In the genomic region with DNA sequence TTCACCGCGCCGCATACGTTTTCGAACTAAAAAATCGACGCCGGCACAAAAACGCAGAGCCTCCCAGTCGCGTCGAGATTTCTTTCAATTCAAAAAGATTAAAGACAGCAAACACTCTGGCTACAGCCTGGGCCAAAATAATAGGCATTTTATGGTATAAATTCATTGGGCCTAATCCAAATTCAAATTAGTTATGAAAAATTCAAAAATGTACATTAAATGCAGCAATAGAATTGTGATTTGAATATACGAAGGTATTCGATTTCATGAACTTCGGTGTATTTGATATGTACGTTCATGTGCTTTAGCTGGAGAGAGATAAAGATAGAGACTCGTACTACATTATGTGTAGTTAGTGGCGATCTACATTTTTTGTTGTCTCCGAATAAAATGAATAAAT, we compare ENCODE assay signal across 1 fruit fly cellular context.
A peak's percentile ranks its signal among the peaks of the same experiment; 100 is the strongest.
TF ChIP-seq lines count a peak whose summit lies in the region.

A gene (minus strand): TSS at position 35 of the 400 bp plus-strand sequence.

TF ChIP-seq in whole organism, embryonic, 481 proteins besides CTCF, POLR2A, EP300 and RAD21 (continued from another document and continues in another):
- peak; percentile 69 for TF ChIP-seq CG9215 (GFP tag; IDR thresholded peaks at IDR 0.05; lab: Robert Waterston, UW)
- TF ChIP-seq Dip3 (GFP tag; optimal IDR thresholded peaks at IDR 0.05; lab: Kevin White, UChicago): peak; percentile 93
- TF ChIP-seq ind (GFP tag; optimal IDR thresholded peaks at IDR 0.05; lab: Kevin White, UChicago): peak; percentile 91
- TF ChIP-seq eve (GFP tag; optimal IDR thresholded peaks at IDR 0.05; lab: Kevin White, UChicago): peak in 1 of 2 experiments; percentile 92
- TF ChIP-seq sima (GFP tag; optimal IDR thresholded peaks at IDR 0.05; lab: Kevin White, UChicago): peak; percentile 76
- TF ChIP-seq MTF-1 (GFP tag; optimal IDR thresholded peaks at IDR 0.05; lab: Kevin White, UChicago; ENCODE audit: borderline replicate concordance): peak; percentile 78
- peak; percentile 93 for TF ChIP-seq Sox102F (GFP tag; optimal IDR thresholded peaks at IDR 0.05; lab: Kevin White, UChicago)
- peak; percentile 80 for TF ChIP-seq CG8089 (GFP tag; optimal IDR thresholded peaks at IDR 0.05; lab: Kevin White, UChicago)
- no peak for TF ChIP-seq nerfin-2 (GFP tag; IDR thresholded peaks at IDR 0.05; lab: Robert Waterston, UW; ENCODE audit: partially characterized antibody)
- peak; percentile 88 for TF ChIP-seq CG9817 (tag; optimal IDR thresholded peaks at IDR 0.05; lab: Kevin White, UChicago)
- peak; percentile 12 for TF ChIP-seq YL-1 (GFP tag; optimal IDR thresholded peaks at IDR 0.05; lab: Kevin White, UChicago)
- peak; percentile 72 for TF ChIP-seq Bdp1 (GFP tag; optimal IDR thresholded peaks at IDR 0.05; lab: Kevin White, UChicago)
- no peak for TF ChIP-seq cad (GFP tag; optimal IDR thresholded peaks at IDR 0.05; lab: Kevin White, UChicago)
- TF ChIP-seq CG5953 (GFP tag; IDR thresholded peaks at IDR 0.05; lab: Robert Waterston, UW): peak; percentile 92
- TF ChIP-seq CG13775 (GFP tag; optimal IDR thresholded peaks at IDR 0.05; lab: Kevin White, UChicago): peak; percentile 79
- TF ChIP-seq CG17612 (GFP tag; IDR thresholded peaks at IDR 0.05; lab: Robert Waterston, UW): peak; percentile 67
- TF ChIP-seq slou (GFP tag; optimal IDR thresholded peaks at IDR 0.05; lab: Kevin White, UChicago): no peak
- TF ChIP-seq CG11723 (GFP tag; optimal IDR thresholded peaks at IDR 0.05; lab: Kevin White, UChicago): peak; percentile 77
- no peak for TF ChIP-seq gt (GFP tag; IDR thresholded peaks at IDR 0.05; lab: Robert Waterston, UW)
- no peak for TF ChIP-seq pan (optimal IDR thresholded peaks at IDR 0.05; lab: Kevin White, UChicago)
- TF ChIP-seq pan (GFP tag; optimal IDR thresholded peaks at IDR 0.05 in 1 of 2, IDR thresholded peaks at IDR 0.05 in 1 of 2): peak in 1 of 2 experiments; percentile 93
- peak; percentile 73 for TF ChIP-seq dm (GFP tag; optimal IDR thresholded peaks at IDR 0.05; lab: Kevin White, UChicago)
- peak; percentile 73 for TF ChIP-seq wor (GFP tag; IDR thresholded peaks at IDR 0.05; lab: Robert Waterston, UW)
- TF ChIP-seq lilli (GFP tag; optimal IDR thresholded peaks at IDR 0.05; lab: Kevin White, UChicago): peak; percentile 93
- peak; percentile 80 for TF ChIP-seq sens-2 (GFP tag; IDR thresholded peaks at IDR 0.05; lab: Robert Waterston, UW)
- TF ChIP-seq abd-A (tag; optimal IDR thresholded peaks at IDR 0.05; lab: Kevin White, UChicago): no peak
- TF ChIP-seq ken (GFP tag; IDR thresholded peaks at IDR 0.05; lab: Robert Waterston, UW): peak; percentile 88
- peak; percentile 96 for TF ChIP-seq Drgx (GFP tag; IDR thresholded peaks at IDR 0.05; lab: Robert Waterston, UW)
- no peak for TF ChIP-seq Lpt (GFP tag; optimal IDR thresholded peaks at IDR 0.05; lab: Kevin White, UChicago)
- peak; percentile 50 for TF ChIP-seq twi (tag; optimal IDR thresholded peaks at IDR 0.05; lab: Kevin White, UChicago)
- TF ChIP-seq CG9727 (GFP tag; optimal IDR thresholded peaks at IDR 0.05; lab: Kevin White, UChicago): peak; percentile 86
- TF ChIP-seq HLH3B (GFP tag; IDR thresholded peaks at IDR 0.05; lab: Robert Waterston, UW): peak; percentile 89
- peak; percentile 79 for TF ChIP-seq gsb-n (tag; optimal IDR thresholded peaks at IDR 0.05; lab: Kevin White, UChicago)
- TF ChIP-seq CG10209 (GFP tag; optimal IDR thresholded peaks at IDR 0.05; lab: Kevin White, UChicago): peak; percentile 90
- peak; percentile 87 for TF ChIP-seq CG16863 (GFP tag; optimal IDR thresholded peaks at IDR 0.05; lab: Kevin White, UChicago)
- TF ChIP-seq CG11456 (GFP tag; IDR thresholded peaks at IDR 0.05; lab: Robert Waterston, UW): peak; percentile 91
- peak; percentile 81 for TF ChIP-seq CG17568 (GFP tag; optimal IDR thresholded peaks at IDR 0.05; lab: Kevin White, UChicago)
- peak; percentile 93 for TF ChIP-seq sob (GFP tag; IDR thresholded peaks at IDR 0.05; lab: Robert Waterston, UW)
- TF ChIP-seq Fer3 (tag; optimal IDR thresholded peaks at IDR 0.05; lab: Kevin White, UChicago): peak; percentile 95
- TF ChIP-seq CG34224 (GFP tag; IDR thresholded peaks at IDR 0.05; lab: Robert Waterston, UW; ENCODE audit: partially characterized antibody): no peak
- TF ChIP-seq CG3847 (GFP tag; IDR thresholded peaks at IDR 0.05; lab: Robert Waterston, UW): peak; percentile 84
- TF ChIP-seq CG13424 (tag; optimal IDR thresholded peaks at IDR 0.05; lab: Kevin White, UChicago): peak; percentile 89
- TF ChIP-seq Hmx (GFP tag; optimal IDR thresholded peaks at IDR 0.05; lab: Kevin White, UChicago): peak; percentile 54
- TF ChIP-seq bowl (GFP tag; IDR thresholded peaks at IDR 0.05; lab: Robert Waterston, UW): peak; percentile 85
- TF ChIP-seq Awh (GFP tag; IDR thresholded peaks at IDR 0.05; lab: Robert Waterston, UW): peak; percentile 89
- TF ChIP-seq pnt (GFP tag; optimal IDR thresholded peaks at IDR 0.05; lab: Kevin White, UChicago): peak; percentile 71
- peak; percentile 39 for TF ChIP-seq dmrt11E (tag; optimal IDR thresholded peaks at IDR 0.05; lab: Kevin White, UChicago)
- TF ChIP-seq dmrt99B (tag; optimal IDR thresholded peaks at IDR 0.05; lab: Kevin White, UChicago): peak; percentile 95
- peak; percentile 76 for TF ChIP-seq CG3407 (GFP tag; optimal IDR thresholded peaks at IDR 0.05; lab: Kevin White, UChicago)
- TF ChIP-seq btn (GFP tag; optimal IDR thresholded peaks at IDR 0.05; lab: Kevin White, UChicago): peak; percentile 75
- TF ChIP-seq CG16813 (GFP tag; IDR thresholded peaks at IDR 0.05; lab: Robert Waterston, UW; ENCODE audit: partially characterized antibody): no peak
- TF ChIP-seq org-1 (GFP tag; optimal IDR thresholded peaks at IDR 0.05; lab: Kevin White, UChicago): peak; percentile 92
- peak; percentile 36; the same call in 1 of the 2 replicates for TF ChIP-seq CG4404 (GFP tag; IDR thresholded peaks at IDR 0.05; lab: Robert Waterston, UW)
- peak; percentile 72 for TF ChIP-seq Six4 (GFP tag; optimal IDR thresholded peaks at IDR 0.05; lab: Kevin White, UChicago)
- TF ChIP-seq CG13123 (GFP tag; optimal IDR thresholded peaks at IDR 0.05; lab: Kevin White, UChicago): peak; percentile 71
- peak; percentile 78 for TF ChIP-seq CG15601 (tag; optimal IDR thresholded peaks at IDR 0.05; lab: Kevin White, UChicago)
- TF ChIP-seq H2.0 (GFP tag; IDR thresholded peaks at IDR 0.05; lab: Robert Waterston, UW): peak; percentile 90
- TF ChIP-seq pros (GFP tag; optimal IDR thresholded peaks at IDR 0.05; lab: Kevin White, UChicago): no peak
- no peak for TF ChIP-seq tna (GFP tag; IDR thresholded peaks at IDR 0.05; lab: Robert Waterston, UW; ENCODE audit: partially characterized antibody)
- TF ChIP-seq ase (GFP tag; IDR thresholded peaks at IDR 0.05; lab: Robert Waterston, UW): peak; percentile 87
- TF ChIP-seq CG7987 (GFP tag; optimal IDR thresholded peaks at IDR 0.05; lab: Kevin White, UChicago): peak; percentile 87
- peak; percentile 91 for TF ChIP-seq grau (tag; optimal IDR thresholded peaks at IDR 0.05; lab: Kevin White, UChicago)
- TF ChIP-seq CG4854 (GFP tag; optimal IDR thresholded peaks at IDR 0.05; lab: Kevin White, UChicago): peak; percentile 85
- TF ChIP-seq Ets97D (GFP tag; optimal IDR thresholded peaks at IDR 0.05; lab: Kevin White, UChicago): peak; percentile 63
- peak; percentile 73 for TF ChIP-seq toy (GFP tag; IDR thresholded peaks at IDR 0.05; lab: Robert Waterston, UW)
- peak; percentile 39 for TF ChIP-seq CG10543 (GFP tag; optimal IDR thresholded peaks at IDR 0.05; lab: Kevin White, UChicago)
- no peak for TF ChIP-seq Dfd (GFP tag; optimal IDR thresholded peaks at IDR 0.05; lab: Kevin White, UChicago)
- TF ChIP-seq D19B (GFP tag; optimal IDR thresholded peaks at IDR 0.05; lab: Kevin White, UChicago): peak; percentile 63
- TF ChIP-seq en (GFP tag; optimal IDR thresholded peaks at IDR 0.05; lab: Kevin White, UChicago): peak; percentile 87
- peak; percentile 90 for TF ChIP-seq HmgZ (tag; optimal IDR thresholded peaks at IDR 0.05; lab: Kevin White, UChicago)
- peak; percentile 91 for TF ChIP-seq CG17328 (GFP tag; IDR thresholded peaks at IDR 0.05; lab: Robert Waterston, UW)
- no peak for TF ChIP-seq ac (GFP tag; optimal IDR thresholded peaks at IDR 0.05; lab: Kevin White, UChicago)
- no peak for TF ChIP-seq CG7271 (tag; optimal IDR thresholded peaks at IDR 0.05; lab: Kevin White, UChicago)
- TF ChIP-seq CG30403 (GFP tag; optimal IDR thresholded peaks at IDR 0.05; lab: Kevin White, UChicago): peak; percentile 88
- TF ChIP-seq oc (tag; optimal IDR thresholded peaks at IDR 0.05; lab: Kevin White, UChicago): peak; percentile 91
- peak; percentile 90 for TF ChIP-seq Asciz (GFP tag; optimal IDR thresholded peaks at IDR 0.05; lab: Kevin White, UChicago)
- TF ChIP-seq NC2α (GFP tag; optimal IDR thresholded peaks at IDR 0.05; lab: Kevin White, UChicago): peak; percentile 50
- TF ChIP-seq kah (GFP tag; optimal IDR thresholded peaks at IDR 0.05; lab: Kevin White, UChicago): peak; percentile 82
- 0 out of 2 replicates have a peak, but pooled peaks have one; percentile 21 for TF ChIP-seq Doc2 (GFP tag; IDR thresholded peaks at IDR 0.05; lab: Robert Waterston, UW)
- TF ChIP-seq lab (GFP tag; optimal IDR thresholded peaks at IDR 0.05; lab: Kevin White, UChicago): peak; percentile 97
- TF ChIP-seq trh (GFP tag; optimal IDR thresholded peaks at IDR 0.05; lab: Kevin White, UChicago): peak; percentile 49
- peak; percentile 93 for TF ChIP-seq Rfx (GFP tag; IDR thresholded peaks at IDR 0.05; lab: Robert Waterston, UW)
- no peak for TF ChIP-seq vnd (GFP tag; IDR thresholded peaks at IDR 0.05; lab: Robert Waterston, UW; ENCODE audit: partially characterized antibody)
- TF ChIP-seq esg (GFP tag; conservative IDR thresholded peaks at IDR 0.05; lab: Robert Waterston, UW): peak; percentile 79
- no peak for TF ChIP-seq zen2 (GFP tag; IDR thresholded peaks at IDR 0.05; lab: Robert Waterston, UW; ENCODE audit: partially characterized antibody)
- peak; percentile 74 for TF ChIP-seq CG43689 (GFP tag; IDR thresholded peaks at IDR 0.05; lab: Robert Waterston, UW)
- TF ChIP-seq CG12299 (tag; optimal IDR thresholded peaks at IDR 0.05; lab: Kevin White, UChicago): peak; percentile 74
- TF ChIP-seq wek (GFP tag; optimal IDR thresholded peaks at IDR 0.05; lab: Kevin White, UChicago): peak; percentile 73
- TF ChIP-seq zf30C (GFP tag; optimal IDR thresholded peaks at IDR 0.05; lab: Kevin White, UChicago): no peak
- TF ChIP-seq CG14710 (tag; optimal IDR thresholded peaks at IDR 0.05; lab: Kevin White, UChicago): peak; percentile 52
- TF ChIP-seq jigr1 (GFP tag; IDR thresholded peaks at IDR 0.05; lab: Robert Waterston, UW): 0 out of 3 replicates have a peak, but pooled peaks have one; percentile 29
- TF ChIP-seq BEAF-32 (GFP tag; optimal IDR thresholded peaks at IDR 0.05; lab: Kevin White, UChicago): no peak
- peak; percentile 86 for TF ChIP-seq CG6813 (GFP tag; optimal IDR thresholded peaks at IDR 0.05; lab: Kevin White, UChicago)
- TF ChIP-seq CG34376 (GFP tag; optimal IDR thresholded peaks at IDR 0.05; lab: Kevin White, UChicago): peak; percentile 33
- peak; percentile 84 for TF ChIP-seq CG11085 (GFP tag; IDR thresholded peaks at IDR 0.05; lab: Robert Waterston, UW)
- TF ChIP-seq D19A (tag; optimal IDR thresholded peaks at IDR 0.05; lab: Kevin White, UChicago): peak; percentile 85
- peak; percentile 26; the same call in 1 of the 2 replicates for TF ChIP-seq dati (GFP tag; IDR thresholded peaks at IDR 0.05; lab: Robert Waterston, UW)
- peak; percentile 87 for TF ChIP-seq CG1647 (GFP tag; optimal IDR thresholded peaks at IDR 0.05; lab: Kevin White, UChicago)
- TF ChIP-seq Hr78 (GFP tag; optimal IDR thresholded peaks at IDR 0.05; lab: Kevin White, UChicago): peak in 1 of 2 experiments; percentile 53
- TF ChIP-seq Pdp1 (GFP tag; optimal IDR thresholded peaks at IDR 0.05; lab: Kevin White, UChicago): peak; percentile 84 to 85
- TF ChIP-seq peb (GFP tag; IDR thresholded peaks at IDR 0.05; lab: Robert Waterston, UW): peak; percentile 71
- peak; percentile 79; the same call in 2 of the 3 replicates for TF ChIP-seq C15 (GFP tag; IDR thresholded peaks at IDR 0.05; lab: Robert Waterston, UW)
- TF ChIP-seq CG4282 (GFP tag; optimal IDR thresholded peaks at IDR 0.05; lab: Kevin White, UChicago): peak; percentile 70
- TF ChIP-seq fu2 (GFP tag; optimal IDR thresholded peaks at IDR 0.05; lab: Kevin White, UChicago): peak; percentile 87
- TF ChIP-seq kni (GFP tag; optimal IDR thresholded peaks at IDR 0.05; lab: Kevin White, UChicago): no peak
- TF ChIP-seq onecut (GFP tag; IDR thresholded peaks at IDR 0.05; lab: Robert Waterston, UW): peak; percentile 85
- TF ChIP-seq Trl (optimal IDR thresholded peaks at IDR 0.05; lab: Kevin White, UChicago): no peak
- peak; percentile 85 for TF ChIP-seq Trl (GFP tag; optimal IDR thresholded peaks at IDR 0.05; lab: Kevin White, UChicago)
- peak; percentile 68 for TF ChIP-seq ssp (GFP tag; IDR thresholded peaks at IDR 0.05; lab: Robert Waterston, UW)
- peak; percentile 71; the same call in 1 of the 2 replicates for TF ChIP-seq cas (GFP tag; IDR thresholded peaks at IDR 0.05; lab: Robert Waterston, UW)
- TF ChIP-seq B-H2 (GFP tag; optimal IDR thresholded peaks at IDR 0.05; lab: Kevin White, UChicago): peak; percentile 28
- peak; percentile 86 for TF ChIP-seq CG32767 (GFP tag; IDR thresholded peaks at IDR 0.05; lab: Robert Waterston, UW)
- TF ChIP-seq CG8765 (GFP tag; IDR thresholded peaks at IDR 0.05; lab: Robert Waterston, UW): peak; percentile 34; the same call in 1 of the 2 replicates
- peak; percentile 75 for TF ChIP-seq dimm (GFP tag; IDR thresholded peaks at IDR 0.05; lab: Robert Waterston, UW)
- peak; percentile 89 for TF ChIP-seq bab2 (GFP tag; optimal IDR thresholded peaks at IDR 0.05; lab: Kevin White, UChicago)
- peak; percentile 98 for TF ChIP-seq CG11696 (GFP tag; IDR thresholded peaks at IDR 0.05; lab: Robert Waterston, UW)
- TF ChIP-seq cato (GFP tag; optimal IDR thresholded peaks at IDR 0.05; lab: Kevin White, UChicago; ENCODE audit: borderline replicate concordance): peak; percentile 25
- peak; percentile 73 for TF ChIP-seq kay (GFP tag; optimal IDR thresholded peaks at IDR 0.05; lab: Kevin White, UChicago)
- TF ChIP-seq CG32772 (GFP tag; IDR thresholded peaks at IDR 0.05; lab: Robert Waterston, UW): peak; percentile 81
- TF ChIP-seq cwo (GFP tag; optimal IDR thresholded peaks at IDR 0.05; lab: Kevin White, UChicago): peak; percentile 90
- peak; percentile 86 for TF ChIP-seq ttk (GFP tag; IDR thresholded peaks at IDR 0.05; lab: Robert Waterston, UW)
- TF ChIP-seq sug (tag; optimal IDR thresholded peaks at IDR 0.05; lab: Kevin White, UChicago): peak; percentile 64
- TF ChIP-seq Ravus (GFP tag; IDR thresholded peaks at IDR 0.05; lab: Robert Waterston, UW): peak; percentile 69
- peak; percentile 89 for TF ChIP-seq zfh2 (GFP tag; optimal IDR thresholded peaks at IDR 0.05; lab: Kevin White, UChicago)
- peak; percentile 27 for TF ChIP-seq Hey (tag; optimal IDR thresholded peaks at IDR 0.05; lab: Kevin White, UChicago)
